Worm (Caenorhabditis elegans) whole organism, L1 larva: Measurements from ENCODE around the gene tbc-14.

ENCODE experiments used
- F16B12.6 ChIP-seq: fragments of 150-350 bp; optimal IDR thresholded peaks from 2 replicates; lab custom pipeline; 2014; ENCODE audit warnings: missing biosample characterization, missing genetic modification characterization
- aha-1 ChIP-seq: fragments of 150-350 bp; optimal IDR thresholded peaks from 2 replicates; lab custom pipeline; 2014; ENCODE audit warnings: missing biosample characterization, missing genetic modification characterization
- aly-2 ChIP-seq: fragments of 150-350 bp; optimal IDR thresholded peaks from 2 replicates; lab custom pipeline; 2014; ENCODE audit warnings: missing biosample characterization, missing genetic modification characterization
- ama-1 ChIP-seq: fragments of 150-350 bp; optimal IDR thresholded peaks from 2 replicates; lab custom pipeline; 2014
- blmp-1 ChIP-seq: fragments of 150-350 bp; optimal IDR thresholded peaks from 2 replicates; lab custom pipeline; 2014; ENCODE audit warnings: missing biosample characterization, missing genetic modification characterization
- ceh-63 ChIP-seq: fragments of 200-800 bp; sonication (Bioruptor generic); optimal IDR thresholded peaks from 2 replicates; lab custom pipeline; 2018; ENCODE audit warnings: mild to moderate bottlenecking, missing genetic modification characterization, missing compliant biosample characterization
- ceh-82 ChIP-seq, 3 experiments: fragments of 150-350 bp in 1 of 3; sonication (generic microtip) in 2 of 3; optimal IDR thresholded peaks; 2 replicates each; lab custom pipeline; 2014 to 2017; ENCODE audit warnings: missing biosample characterization in 3 of 3, missing genetic modification characterization in 3 of 3
- ceh-90 ChIP-seq: sonication (generic microtip); optimal IDR thresholded peaks from 2 replicates; lab custom pipeline; 2016; ENCODE audit warnings: missing genetic modification characterization, missing compliant biosample characterization
- dpl-1 ChIP-seq, 3 experiments: fragments of 150-350 bp in 2 of 3; sonication (generic microtip) in 1 of 3; optimal IDR thresholded peaks; 2 replicates each; lab custom pipeline; 2014 to 2017; ENCODE audit warnings: missing biosample characterization in 3 of 3, missing genetic modification characterization in 3 of 3, missing genetic modification reagents in 3 of 3
- dsc-1 ChIP-seq: sonication (generic microtip); optimal IDR thresholded peaks from 2 replicates; lab custom pipeline; 2016; ENCODE audit warnings: mild to moderate bottlenecking, missing genetic modification characterization, missing compliant biosample characterization
- efl-1 ChIP-seq, 4 experiments: fragments of 150-350 bp; optimal IDR thresholded peaks in 3 of 4; peaks in 1 of 4; 1 replicate in 1 of 4; 2 replicates in 3 of 4; lab custom pipeline; 2014; ENCODE audit warnings: missing biosample characterization in 2 of 4, missing genetic modification characterization in 2 of 4, missing genetic modification reagents in 2 of 4
- elt-2 ChIP-seq: sonication (generic microtip); optimal IDR thresholded peaks from 2 replicates; lab custom pipeline; 2016; ENCODE audit warnings: missing genetic modification characterization, mild to moderate bottlenecking, inconsistent platforms, missing compliant biosample characterization, missing genetic modification reagents
- elt-3 ChIP-seq, 6 experiments: fragments of 150-350 bp in 1 of 6; sonication (generic microtip); optimal IDR thresholded peaks; 2 replicates each; lab custom pipeline; 2017 to 2018; ENCODE audit warnings: missing biosample characterization in 6 of 6, missing genetic modification characterization in 6 of 6, inconsistent platforms in 1 of 6
- fkh-10 ChIP-seq: sonication (generic microtip); optimal IDR thresholded peaks from 2 replicates; lab custom pipeline; 2017; ENCODE audit warnings: missing biosample characterization, missing genetic modification reagents, missing genetic modification characterization
- fkh-4 ChIP-seq: sonication (generic microtip); optimal IDR thresholded peaks from 2 replicates; lab custom pipeline; 2016; ENCODE audit warnings: missing compliant biosample characterization, missing genetic modification characterization, borderline replicate concordance
- fkh-8 ChIP-seq: sonication (generic microtip); optimal IDR thresholded peaks from 2 replicates; lab custom pipeline; 2016; ENCODE audit warnings: mild to moderate bottlenecking, missing genetic modification characterization, missing compliant biosample characterization
- grh-1 ChIP-seq: fragments of 200-800 bp; sonication (Bioruptor generic); IDR thresholded peaks from 2 replicates; pipeline ENCODE4 v1.3.6; 2022; ENCODE audit warnings: missing genetic modification reagents, missing genetic modification characterization, missing compliant biosample characterization
- hlh-17 ChIP-seq: fragments of 200-800 bp; sonication (Bioruptor generic); optimal IDR thresholded peaks from 2 replicates; lab custom pipeline; 2018; ENCODE audit warnings: missing genetic modification characterization, mild to moderate bottlenecking, missing compliant biosample characterization, moderate library complexity, borderline replicate concordance
- hlh-4 ChIP-seq: sonication (generic microtip); optimal IDR thresholded peaks from 2 replicates; lab custom pipeline; 2016; ENCODE audit warnings: mild to moderate bottlenecking, missing genetic modification characterization, missing compliant biosample characterization
- isw-1 ChIP-seq: fragments of 200-800 bp; sonication (Bioruptor generic); IDR thresholded peaks from 2 replicates; pipeline ENCODE4 v1.3.6; 2022; ENCODE audit warnings: missing genetic modification characterization, missing compliant biosample characterization
- lin-15B ChIP-seq: fragments of 150-350 bp; sonication (generic microtip); optimal IDR thresholded peaks from 3 replicates; lab custom pipeline; 2014; ENCODE audit warnings: missing biosample characterization, missing genetic modification characterization
- lsy-2 ChIP-seq, 2 experiments: fragments of 150-350 bp; optimal IDR thresholded peaks; 2 replicates each; lab custom pipeline; 2014; ENCODE audit warnings: missing biosample characterization in 2 of 2, missing genetic modification characterization in 2 of 2
- mab-9 ChIP-seq: fragments of 200-800 bp; sonication (Bioruptor generic); IDR thresholded peaks from 2 replicates; pipeline ENCODE4 v1.3.6; 2022; ENCODE audit warnings: missing genetic modification reagents, missing genetic modification characterization, missing compliant biosample characterization
- mdl-1 ChIP-seq, 2 experiments: fragments of 150-350 bp; optimal IDR thresholded peaks; 2 replicates each; lab custom pipeline; 2014 to 2017; ENCODE audit warnings: missing biosample characterization in 2 of 2, missing genetic modification characterization in 2 of 2, inconsistent platforms in 1 of 2
- mef-2 ChIP-seq: fragments of 150-350 bp; optimal IDR thresholded peaks from 2 replicates; lab custom pipeline; 2014; ENCODE audit warnings: missing biosample characterization, missing genetic modification characterization
- nhr-12 ChIP-seq: sonication (generic microtip); optimal IDR thresholded peaks from 2 replicates; lab custom pipeline; 2017; ENCODE audit warnings: missing biosample characterization, missing genetic modification characterization
- nhr-19 ChIP-seq: fragments of 200-800 bp; sonication (Bioruptor generic); conservative IDR thresholded peaks from 2 replicates; pipeline ENCODE4 v1.3.6; 2022; ENCODE audit warnings: missing genetic modification characterization, missing compliant biosample characterization
- nhr-47 ChIP-seq: sonication (generic microtip); optimal IDR thresholded peaks from 2 replicates; lab custom pipeline; 2016; ENCODE audit warnings: mild to moderate bottlenecking, missing genetic modification characterization, moderate library complexity, missing compliant biosample characterization
- nhr-71 ChIP-seq: sonication (generic microtip); optimal IDR thresholded peaks from 2 replicates; lab custom pipeline; 2016; ENCODE audit warnings: mild to moderate bottlenecking, missing genetic modification characterization, moderate library complexity, missing compliant biosample characterization
- nhr-84 ChIP-seq: sonication (generic microtip); optimal IDR thresholded peaks from 2 replicates; lab custom pipeline; 2017; ENCODE audit warnings: missing biosample characterization, missing genetic modification characterization
- nhr-85 ChIP-seq: sonication (generic microtip); peaks from one replicate; lab custom pipeline; 2016; ENCODE audit warnings: missing genetic modification characterization, inconsistent platforms, missing compliant biosample characterization
- nhr-90 ChIP-seq: sonication (generic microtip); optimal IDR thresholded peaks from 2 replicates; lab custom pipeline; 2016; ENCODE audit warnings: mild to moderate bottlenecking, missing genetic modification characterization, missing compliant biosample characterization; ENCODE audit not compliant: poor library complexity
- pax-3 ChIP-seq: fragments of 200-800 bp; sonication (Bioruptor generic); optimal IDR thresholded peaks from 2 replicates; lab custom pipeline; 2018; ENCODE audit warnings: mild to moderate bottlenecking, missing genetic modification characterization, moderate library complexity, missing compliant biosample characterization
- pqm-1 ChIP-seq: sonication (generic microtip); optimal IDR thresholded peaks from 3 replicates; lab custom pipeline; 2017; ENCODE audit warnings: missing biosample characterization, missing genetic modification characterization
- rnt-1 ChIP-seq: sonication (generic microtip); optimal IDR thresholded peaks from 2 replicates; lab custom pipeline; 2016; ENCODE audit warnings: mild to moderate bottlenecking, missing genetic modification characterization, moderate library complexity, missing compliant biosample characterization
- snu-23 ChIP-seq: sonication (generic microtip); optimal IDR thresholded peaks from 2 replicates; lab custom pipeline; 2016; ENCODE audit warnings: missing genetic modification characterization, missing compliant biosample characterization
- sptf-1 ChIP-seq: fragments of 150-350 bp; optimal IDR thresholded peaks from 2 replicates; lab custom pipeline; 2014; ENCODE audit warnings: missing biosample characterization, missing genetic modification characterization
- swsn-7 ChIP-seq: sonication (generic microtip); optimal IDR thresholded peaks from 2 replicates; lab custom pipeline; 2016; ENCODE audit warnings: missing genetic modification characterization, missing compliant biosample characterization
- tbx-2 ChIP-seq: sonication (generic microtip); optimal IDR thresholded peaks from 2 replicates; lab custom pipeline; 2016; ENCODE audit warnings: missing genetic modification characterization, missing compliant biosample characterization
- unc-130 ChIP-seq: fragments of 150-350 bp; optimal IDR thresholded peaks from 2 replicates; lab custom pipeline; 2017; ENCODE audit warnings: missing biosample characterization, missing genetic modification characterization, inconsistent platforms
- unc-62 ChIP-seq: fragments of 150-350 bp; optimal IDR thresholded peaks from 2 replicates; lab custom pipeline; 2014; ENCODE audit warnings: missing biosample characterization, missing genetic modification reagents, missing genetic modification characterization
- unc-98 ChIP-seq: fragments of 200-800 bp; sonication (Bioruptor generic); IDR thresholded peaks from 2 replicates; pipeline ENCODE4 v1.3.6; 2022; ENCODE audit warnings: missing genetic modification characterization, missing compliant biosample characterization
- zip-4 ChIP-seq: fragments of 200-800 bp; sonication (Bioruptor generic); optimal IDR thresholded peaks from 2 replicates; lab custom pipeline; 2018; ENCODE audit warnings: mild to moderate bottlenecking, missing genetic modification characterization, moderate library complexity, missing compliant biosample characterization

tbc-14 gene

DNA sequence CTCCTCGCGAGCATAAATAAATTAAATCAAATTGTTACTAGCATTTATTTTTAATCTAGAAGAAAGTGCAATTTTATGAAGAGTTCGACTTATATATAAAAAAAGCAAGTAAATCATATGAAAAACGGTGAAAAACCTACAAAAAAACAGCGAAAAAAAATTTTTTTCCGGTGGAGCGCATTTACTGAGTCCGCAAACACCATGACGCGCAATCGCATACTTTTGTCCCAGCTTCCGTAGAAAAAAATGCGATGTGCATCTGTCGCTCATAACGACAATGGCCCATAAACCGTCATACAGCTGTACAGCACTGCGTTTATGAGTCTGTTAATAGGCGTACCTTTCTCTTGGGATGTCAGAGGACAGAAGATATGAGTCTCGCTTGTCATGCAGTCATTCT, 29.8 kb upstream of the tbc-14 start (continued):
- TF ChIP-seq unc-62 (GFP tag; lab: Kevin White, UChicago) (no peak), fkh-8 (tag; lab: Kevin White, UChicago) (peak; percentile 25), aly-2 (no peak), unc-98 (no peak), blmp-1 (tag; lab: Kevin White, UChicago) (peak; percentile 36), nhr-47 (peak; percentile 76), dsc-1 (tag; lab: Kevin White, UChicago) (peak; percentile 64), nhr-12 (tag; lab: Kevin White, UChicago) (no peak), dpl-1 (GFP tag; optimal IDR thresholded peaks at IDR 0.05; lab: Kevin White, UChicago) (peak; percentile 65 to 79 (median 73)), elt-3 (tag; optimal IDR thresholded peaks at IDR 0.05; lab: Kevin White, UChicago) (no peak), elt-2 (tag; lab: Kevin White, UChicago) (no peak), efl-1 (optimal IDR thresholded peaks at IDR 0.05; lab: Kevin White, UChicago) (peak; percentile 73), efl-1 (GFP tag; optimal IDR thresholded peaks at IDR 0.05 in 1 of 2; lab: Kevin White, UChicago) (peak; percentile 74 to 97), mef-2 (tag; lab: Kevin White, UChicago) (no peak), unc-130 (peak; percentile 58), hlh-17 (GFP tag; lab: Kevin White, UChicago) (no peak), nhr-19 (peak; percentile 78), isw-1 (peak; percentile 48), nhr-85 (tag; lab: Kevin White, UChicago) (peak; percentile 85), hlh-4 (tag; lab: Kevin White, UChicago) (no peak), nhr-90 (tag; lab: Kevin White, UChicago) (peak; percentile 58), rnt-1 (peak; percentile 73), lin-15B (tag; lab: Kevin White, UChicago) (peak; percentile 69), mab-9 (GFP tag; lab: Robert Waterston, UW) (no peak), fkh-4 (tag; lab: Kevin White, UChicago) (no peak), grh-1 (GFP tag; lab: Robert Waterston, UW) (0 out of 2 replicates have a peak, but pooled peaks have one; percentile 26), ceh-82 (tag; optimal IDR thresholded peaks at IDR 0.05; lab: Kevin White, UChicago) (peak; percentile 51 to 57 (median 56)), snu-23 (peak; percentile 77), ceh-90 (tag; lab: Kevin White, UChicago) (no peak), lsy-2 (tag; optimal IDR thresholded peaks at IDR 0.05; lab: Kevin White, UChicago) (peak; percentile 64 to 75), nhr-84 (tag; lab: Kevin White, UChicago) (no peak), zip-4 (GFP tag; lab: Kevin White, UChicago) (no peak), sptf-1 (tag; lab: Kevin White, UChicago) (no peak), mdl-1 (tag; optimal IDR thresholded peaks at IDR 0.05; lab: Kevin White, UChicago) (no peak), F16B12.6 (tag; lab: Kevin White, UChicago) (peak; percentile 94), aha-1 (tag; lab: Kevin White, UChicago) (no peak), pax-3 (no peak), swsn-7 (tag; lab: Kevin White, UChicago) (peak; percentile 58), ama-1 (lab: Kevin White, UChicago) (peak; percentile 4), tbx-2 (tag; lab: Kevin White, UChicago) (peak; percentile 60), pqm-1 (tag; lab: Kevin White, UChicago) (no peak), ceh-63 (GFP tag; lab: Kevin White, UChicago) (no peak), fkh-10 (GFP tag; lab: Kevin White, UChicago) (peak; percentile 5)

DNA sequence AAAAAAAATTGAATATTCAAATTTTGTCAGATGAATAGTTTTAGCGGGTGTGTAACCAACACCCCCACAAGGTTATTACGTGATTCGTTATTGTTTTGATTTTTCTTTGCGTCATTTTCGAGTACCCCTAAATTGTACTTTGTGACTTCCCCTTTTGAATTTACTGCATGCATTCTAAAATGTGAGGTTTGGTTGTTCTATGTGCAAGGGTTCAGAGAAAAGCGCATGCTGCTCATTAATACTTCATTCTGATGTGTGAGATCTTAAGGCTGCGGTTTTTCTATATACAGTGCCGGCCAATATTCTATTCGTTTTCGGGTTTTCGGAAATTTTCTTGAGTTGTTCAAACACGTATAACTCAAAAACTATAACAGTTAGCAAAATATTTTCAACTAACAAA, 28.0 kb upstream of the tbc-14 start:
- peak; percentile 52 for TF ChIP-seq nhr-71 (tag; lab: Kevin White, UChicago)
- TF ChIP-seq nhr-19: peak; percentile 67
- TF ChIP-seq fkh-8 (tag; lab: Kevin White, UChicago): peak; percentile 50
